Worm (Caenorhabditis elegans) whole organism, late embryonic: ENCODE data around the gene ttr-25.

Source experiments
- C08G9.2 ChIP-seq: sonication (generic microtip); optimal IDR thresholded peaks from 2 replicates; lab custom pipeline; 2016; ENCODE audit warnings: mild to moderate bottlenecking, missing genetic modification characterization, moderate library complexity, missing compliant biosample characterization
- T23F11.4 ChIP-seq: fragments of 200-800 bp; sonication (Bioruptor generic); optimal IDR thresholded peaks from 2 replicates; lab custom pipeline; 2018; ENCODE audit warnings: mild to moderate bottlenecking, missing genetic modification characterization, missing compliant biosample characterization
- Y22D7AL.16 ChIP-seq: sonication (generic microtip); optimal IDR thresholded peaks from 2 replicates; lab custom pipeline; 2016; ENCODE audit warnings: missing genetic modification characterization, missing compliant biosample characterization
- ama-1 ChIP-seq: fragments of 150-350 bp; optimal IDR thresholded peaks from 2 replicates; lab custom pipeline; 2014
- ceh-18 ChIP-seq: sonication (generic microtip); optimal IDR thresholded peaks from 2 replicates; lab custom pipeline; 2016; ENCODE audit warnings: missing genetic modification characterization, missing compliant biosample characterization
- ceh-2 ChIP-seq: sonication (generic microtip); optimal IDR thresholded peaks from 2 replicates; lab custom pipeline; 2016; ENCODE audit warnings: missing genotype, missing genetic modification characterization, missing compliant biosample characterization
- ceh-22 ChIP-seq: sonication (generic microtip); optimal IDR thresholded peaks from 2 replicates; lab custom pipeline; 2017; ENCODE audit warnings: missing biosample characterization, missing genetic modification characterization
- ceh-31 ChIP-seq: sonication (generic microtip); optimal IDR thresholded peaks from 2 replicates; lab custom pipeline; 2016; ENCODE audit warnings: missing genetic modification characterization, missing compliant biosample characterization
- ceh-45 ChIP-seq: fragments of 200-800 bp; sonication (Bioruptor generic); IDR thresholded peaks from 2 replicates; pipeline ENCODE4 v1.3.6; 2022; ENCODE audit warnings: missing genetic modification reagents, missing genetic modification characterization, missing compliant biosample characterization
- che-1 ChIP-seq: sonication (generic microtip); optimal IDR thresholded peaks from 2 replicates; lab custom pipeline; 2016; ENCODE audit warnings: mild to moderate bottlenecking, missing genetic modification characterization, missing compliant biosample characterization
- dmd-4 ChIP-seq: sonication (generic microtip); optimal IDR thresholded peaks from 2 replicates; lab custom pipeline; 2016; ENCODE audit warnings: borderline replicate concordance, missing genetic modification characterization, missing compliant biosample characterization
- elt-2 ChIP-seq: sonication (generic microtip); optimal IDR thresholded peaks from 2 replicates; lab custom pipeline; 2016; ENCODE audit warnings: missing genetic modification reagents, missing genetic modification characterization, missing compliant biosample characterization
- ets-4 ChIP-seq: sonication (generic microtip); optimal IDR thresholded peaks from 2 replicates; lab custom pipeline; 2016; ENCODE audit warnings: missing genetic modification characterization, missing compliant biosample characterization
- fax-1 ChIP-seq: sonication (generic microtip); optimal IDR thresholded peaks from 2 replicates; lab custom pipeline; 2016; ENCODE audit warnings: missing genotype, missing genetic modification characterization, missing compliant biosample characterization
- fkh-10 ChIP-seq: fragments of 150-350 bp; optimal IDR thresholded peaks from 2 replicates; lab custom pipeline; 2014; ENCODE audit warnings: missing biosample characterization, missing genetic modification reagents, missing genetic modification characterization
- gmeb-2 ChIP-seq: sonication (generic microtip); optimal IDR thresholded peaks from 2 replicates; lab custom pipeline; 2016; ENCODE audit warnings: missing genetic modification characterization, inconsistent platforms, missing compliant biosample characterization
- hlh-15 ChIP-seq: sonication (generic microtip); optimal IDR thresholded peaks from 2 replicates; lab custom pipeline; 2016; ENCODE audit warnings: missing genetic modification characterization, missing compliant biosample characterization
- lim-6 ChIP-seq: sonication (generic microtip); optimal IDR thresholded peaks from 2 replicates; lab custom pipeline; 2016; ENCODE audit warnings: missing genetic modification characterization, missing compliant biosample characterization
- lin-11 ChIP-seq: fragments of 200-800 bp; sonication (Bioruptor generic); optimal IDR thresholded peaks from 2 replicates; lab custom pipeline; 2018; ENCODE audit warnings: mild to moderate bottlenecking, missing genetic modification characterization, missing compliant biosample characterization
- madf-2 ChIP-seq: sonication (generic microtip); optimal IDR thresholded peaks from 2 replicates; lab custom pipeline; 2017; ENCODE audit warnings: missing genetic modification characterization, missing compliant biosample characterization
- nhr-232 ChIP-seq: sonication (generic microtip); optimal IDR thresholded peaks from 2 replicates; lab custom pipeline; 2016; ENCODE audit warnings: missing genetic modification characterization, missing compliant biosample characterization
- odd-2 ChIP-seq: sonication (generic microtip); optimal IDR thresholded peaks from 2 replicates; lab custom pipeline; 2017; ENCODE audit warnings: antibody characterized with exemption, mild to moderate bottlenecking, missing genetic modification characterization, missing compliant biosample characterization
- pag-3 ChIP-seq: sonication (generic microtip); optimal IDR thresholded peaks from 2 replicates; lab custom pipeline; 2016; ENCODE audit warnings: missing compliant biosample characterization, missing genetic modification characterization, borderline replicate concordance
- pat-9 ChIP-seq: fragments of 200-800 bp; sonication (Bioruptor generic); optimal IDR thresholded peaks from 2 replicates; lab custom pipeline; 2018; ENCODE audit warnings: mild to moderate bottlenecking, missing genetic modification characterization, moderate library complexity, missing compliant biosample characterization
- pha-4 ChIP-seq: fragments of 150-350 bp; optimal IDR thresholded peaks from 2 replicates; lab custom pipeline; 2018; ENCODE audit warnings: missing biosample characterization, missing genetic modification reagents, missing genetic modification characterization
- pqm-1 ChIP-seq: sonication (generic microtip); optimal IDR thresholded peaks from 2 replicates; lab custom pipeline; 2016; ENCODE audit warnings: missing genetic modification characterization, missing compliant biosample characterization
- pros-1 ChIP-seq: fragments of 150-350 bp; optimal IDR thresholded peaks from 2 replicates; lab custom pipeline; 2014; ENCODE audit warnings: missing biosample characterization, missing genetic modification reagents, missing genetic modification characterization
- ref-2 ChIP-seq: sonication (generic microtip); optimal IDR thresholded peaks from 2 replicates; lab custom pipeline; 2016; ENCODE audit warnings: missing genetic modification characterization, missing compliant biosample characterization
- rnt-1 ChIP-seq: sonication (generic microtip); optimal IDR thresholded peaks from 2 replicates; lab custom pipeline; 2016; ENCODE audit warnings: missing genetic modification characterization, missing compliant biosample characterization
- sdc-2 ChIP-seq: sonication (generic microtip); optimal IDR thresholded peaks from 2 replicates; lab custom pipeline; 2016; ENCODE audit warnings: missing genotype, missing genetic modification characterization, missing compliant biosample characterization
- sox-2 ChIP-seq: fragments of 200-800 bp; sonication (Bioruptor generic); IDR thresholded peaks from 2 replicates; pipeline ENCODE4 v1.3.6; 2022; ENCODE audit warnings: missing genetic modification reagents, missing genetic modification characterization, missing compliant biosample characterization
- sox-4 ChIP-seq: sonication (generic microtip); optimal IDR thresholded peaks from 2 replicates; lab custom pipeline; 2017; ENCODE audit warnings: mild to moderate bottlenecking, missing genetic modification characterization, inconsistent platforms, missing compliant biosample characterization
- syd-9 ChIP-seq: sonication (generic microtip); optimal IDR thresholded peaks from 2 replicates; lab custom pipeline; 2016; ENCODE audit warnings: mild to moderate bottlenecking, missing genetic modification characterization, moderate library complexity, missing compliant biosample characterization
- tbx-2 ChIP-seq: sonication (generic microtip); optimal IDR thresholded peaks from 2 replicates; lab custom pipeline; 2016; ENCODE audit warnings: missing genetic modification characterization, missing compliant biosample characterization
- tbx-7 ChIP-seq: sonication (generic microtip); optimal IDR thresholded peaks from 2 replicates; lab custom pipeline; 2016; ENCODE audit warnings: missing genotype, missing genetic modification characterization, missing compliant biosample characterization
- ttx-3 ChIP-seq: sonication (generic microtip); optimal IDR thresholded peaks from 2 replicates; lab custom pipeline; 2016; ENCODE audit warnings: missing genetic modification reagents, missing genetic modification characterization, missing compliant biosample characterization
- zip-5 ChIP-seq: sonication (generic microtip); optimal IDR thresholded peaks from 2 replicates; lab custom pipeline; 2016; ENCODE audit warnings: missing genetic modification characterization, missing compliant biosample characterization
- ztf-16 ChIP-seq: sonication (generic microtip); optimal IDR thresholded peaks from 2 replicates; lab custom pipeline; 2017; ENCODE audit warnings: missing genetic modification characterization, missing compliant biosample characterization

ttr-25 gene

ce11 chrV:18556488-18556887 is at the start of gene ttr-25, which contains the start of gene ttr-24:
Gene ttr-25, plus strand, starts transcription at chrV:18556714.
Gene ttr-24, minus strand, starts transcription at chrV:18556643.
- no peak for TF ChIP-seq pat-9 (tag; lab: Kevin White, UChicago)
- TF ChIP-seq madf-2 (tag; lab: Kevin White, UChicago) = no peak
- no peak for TF ChIP-seq nhr-232 (tag; lab: Kevin White, UChicago)
- no peak for TF ChIP-seq pros-1
- no peak for TF ChIP-seq lim-6
- no peak for TF ChIP-seq fax-1 (tag; lab: Kevin White, UChicago)
- TF ChIP-seq sox-4 (tag; lab: Kevin White, UChicago) = no peak
- TF ChIP-seq ceh-18 (tag; lab: Kevin White, UChicago) = no peak
- TF ChIP-seq sox-2 (GFP tag; lab: Robert Waterston, UW) = no peak
- TF ChIP-seq T23F11.4 (GFP tag; lab: Kevin White, UChicago) = no peak
- no peak for TF ChIP-seq ets-4
- TF ChIP-seq ztf-16 (tag; lab: Kevin White, UChicago) = no peak
- TF ChIP-seq hlh-15 (tag; lab: Kevin White, UChicago) = no peak
- TF ChIP-seq dmd-4 = no peak
- TF ChIP-seq zip-5 (tag; lab: Kevin White, UChicago) = no peak
- TF ChIP-seq C08G9.2 (tag; lab: Kevin White, UChicago) = no peak
- no peak for TF ChIP-seq elt-2 (tag; lab: Kevin White, UChicago)

- TF ChIP-seq pag-3 (tag; lab: Kevin White, UChicago) (peak; percentile 64), gmeb-2 (no peak), rnt-1 (tag; lab: Kevin White, UChicago) (no peak), odd-2 (tag; lab: Kevin White, UChicago) (no peak)
Observed at ce11 chrV:18506772-18507171, 49.7 kb upstream of the ttr-25 start.

ce11 chrV:18508564-18508963 is 48.0 kb upstream of the ttr-25 start, which contains the start of gene Y51A2D.1:
Gene Y51A2D.1, plus strand, starts transcription at chrV:18508864.
- TF ChIP-seq tbx-7 (no peak), syd-9 (tag; lab: Kevin White, UChicago) (no peak), lim-6 (no peak), dmd-4 (no peak), sdc-2 (tag; lab: Kevin White, UChicago) (no peak), che-1 (tag; lab: Kevin White, UChicago) (no peak), ceh-31 (no peak), madf-2 (tag; lab: Kevin White, UChicago) (no peak), ets-4 (no peak)
- TF ChIP-seq, all 69 proteins: peak for 0

DNA sequence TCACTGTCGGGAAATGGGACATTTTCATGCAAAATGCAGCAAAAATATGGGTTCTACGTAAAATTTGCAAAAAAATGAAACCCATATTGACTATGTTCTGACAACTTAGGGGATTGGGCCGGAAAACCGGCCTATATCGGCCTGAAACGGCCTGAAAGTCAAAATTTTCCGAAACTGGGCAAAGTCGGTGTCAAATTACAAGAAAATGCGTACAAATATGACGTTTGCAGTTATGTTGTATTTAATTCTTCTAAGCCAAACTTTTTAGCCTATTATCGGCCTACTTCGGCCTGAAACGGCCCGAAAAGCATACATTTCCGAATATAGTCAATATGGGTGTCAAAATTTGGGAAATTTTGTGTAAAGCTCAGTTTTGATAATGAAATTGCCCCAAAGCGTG is 44.7 kb upstream of the ttr-25 start:
- TF ChIP-seq pqm-1 (no peak), tbx-2 (tag; lab: Kevin White, UChicago) (no peak), ref-2 (tag; lab: Kevin White, UChicago) (no peak), ceh-22 (tag; lab: Kevin White, UChicago) (no peak), Y22D7AL.16 (tag; lab: Kevin White, UChicago) (no peak), ceh-45 (GFP tag; lab: Robert Waterston, UW) (no peak), che-1 (tag; lab: Kevin White, UChicago) (no peak), zip-5 (tag; lab: Kevin White, UChicago) (no peak), ama-1 (lab: Kevin White, UChicago) (no peak), ttx-3 (tag; lab: Kevin White, UChicago) (no peak), lin-11 (tag; lab: Kevin White, UChicago) (no peak), ztf-16 (tag; lab: Kevin White, UChicago) (no peak), odd-2 (tag; lab: Kevin White, UChicago) (no peak), pha-4 (no peak), lim-6 (no peak), fkh-10 (GFP tag; lab: Kevin White, UChicago) (no peak), ceh-2 (tag; lab: Kevin White, UChicago) (no peak)
